Fruit fly (Drosophila melanogaster): ENCODE data around the gene Pino.

- TF ChIP-seq h (optimal IDR thresholded peaks at IDR 0.05) = no peak
- TF ChIP-seq ttk (optimal IDR thresholded peaks at IDR 0.05) = no peak
Measured at dm6 chr2L:1068004-1068403, 60.7 kb downstream of the Pino start.
